Worm (Caenorhabditis elegans) whole organism, mixed stage, embryonic: ENCODE results near the gene cht-3.

Source experiments
- M03D4.4 ChIP-seq: sonication (generic microtip); optimal IDR thresholded peaks from 2 replicates; lab custom pipeline; 2017; ENCODE audit warnings: mild to moderate bottlenecking, missing genetic modification characterization, missing compliant biosample characterization
- bed-3 ChIP-seq: fragments of 200-800 bp; sonication (Bioruptor generic); optimal IDR thresholded peaks from 3 replicates; lab custom pipeline; 2018; ENCODE audit warnings: mild to moderate bottlenecking, missing genetic modification characterization, moderate library complexity, missing compliant biosample characterization
- ceh-43 ChIP-seq: fragments of 200-800 bp; sonication (Bioruptor generic); optimal IDR thresholded peaks from 2 replicates; lab custom pipeline; 2018; ENCODE audit warnings: mild to moderate bottlenecking, missing genetic modification characterization, moderate library complexity, missing compliant biosample characterization
- ceh-83 ChIP-seq: fragments of 200-800 bp; sonication (Bioruptor generic); optimal IDR thresholded peaks from 2 replicates; lab custom pipeline; 2018; ENCODE audit warnings: mild to moderate bottlenecking, missing genetic modification characterization, missing compliant biosample characterization
- ces-1 ChIP-seq: fragments of 150-350 bp; optimal IDR thresholded peaks from 2 replicates; lab custom pipeline; 2014; ENCODE audit warnings: missing biosample characterization, missing genetic modification reagents, missing genetic modification characterization
- cnd-1 ChIP-seq: fragments of 200-800 bp; sonication (Bioruptor generic); optimal IDR thresholded peaks from 2 replicates; lab custom pipeline; 2018; ENCODE audit warnings: mild to moderate bottlenecking, missing genetic modification characterization, missing compliant biosample characterization
- drap-1 ChIP-seq: fragments of 200-800 bp; sonication (Bioruptor generic); optimal IDR thresholded peaks from 3 replicates; lab custom pipeline; 2018; ENCODE audit warnings: mild to moderate bottlenecking, missing genetic modification characterization, missing compliant biosample characterization
- elt-1 ChIP-seq: sonication (generic microtip); optimal IDR thresholded peaks from 2 replicates; lab custom pipeline; 2017; ENCODE audit warnings: missing genetic modification characterization, mild to moderate bottlenecking, missing compliant biosample characterization, antibody characterized with exemption, moderate library complexity, borderline replicate concordance; ENCODE audit not compliant: insufficient read depth
- ham-2 ChIP-seq: fragments of 200-800 bp; sonication (Bioruptor generic); optimal IDR thresholded peaks from 2 replicates; lab custom pipeline; 2018; ENCODE audit warnings: mild to moderate bottlenecking, missing genetic modification characterization, missing compliant biosample characterization
- hlh-1 ChIP-seq: fragments of 150-350 bp; optimal IDR thresholded peaks from 2 replicates; lab custom pipeline; 2014; ENCODE audit warnings: missing biosample characterization, missing genetic modification reagents, missing genetic modification characterization
- lin-13 ChIP-seq: fragments of 150-350 bp; optimal IDR thresholded peaks from 2 replicates; lab custom pipeline; 2014; ENCODE audit warnings: missing biosample characterization, missing genetic modification characterization
- lin-32 ChIP-seq: fragments of 200-800 bp; sonication (Bioruptor generic); optimal IDR thresholded peaks from 2 replicates; lab custom pipeline; 2018; ENCODE audit warnings: mild to moderate bottlenecking, missing genetic modification characterization, missing compliant biosample characterization
- lsy-2 ChIP-seq: fragments of 150-350 bp; optimal IDR thresholded peaks from 2 replicates; lab custom pipeline; 2014; ENCODE audit warnings: missing biosample characterization, missing genetic modification characterization
- mab-5 ChIP-seq: fragments of 150-350 bp; optimal IDR thresholded peaks from 2 replicates; lab custom pipeline; 2014; ENCODE audit warnings: missing biosample characterization, missing genetic modification characterization
- mep-1 ChIP-seq: fragments of 150-350 bp; optimal IDR thresholded peaks from 2 replicates; lab custom pipeline; 2017; ENCODE audit warnings: missing biosample characterization, missing genetic modification reagents, missing genetic modification characterization, inconsistent platforms
- mls-2 ChIP-seq: sonication (generic microtip); optimal IDR thresholded peaks from 2 replicates; lab custom pipeline; 2016; ENCODE audit warnings: mild to moderate bottlenecking, missing genetic modification characterization, moderate library complexity, missing compliant biosample characterization
- nhr-12 ChIP-seq: fragments of 150-350 bp; optimal IDR thresholded peaks from 2 replicates; lab custom pipeline; 2014; ENCODE audit warnings: missing biosample characterization, missing genetic modification characterization
- nhr-2 ChIP-seq: fragments of 150-350 bp; optimal IDR thresholded peaks from 2 replicates; lab custom pipeline; 2014; ENCODE audit warnings: missing biosample characterization, missing genetic modification characterization
- nhr-237 ChIP-seq: fragments of 150-350 bp; optimal IDR thresholded peaks from 2 replicates; lab custom pipeline; 2014; ENCODE audit warnings: missing biosample characterization, missing genetic modification characterization
- nhr-28 ChIP-seq: fragments of 150-350 bp; optimal IDR thresholded peaks from 2 replicates; lab custom pipeline; 2014; ENCODE audit warnings: missing biosample characterization, missing genetic modification characterization
- nhr-76 ChIP-seq: sonication (generic microtip); optimal IDR thresholded peaks from 2 replicates; lab custom pipeline; 2017; ENCODE audit warnings: missing biosample characterization, missing genetic modification characterization
- pha-4 ChIP-seq: fragments of 150-350 bp; optimal IDR thresholded peaks from 2 replicates; lab custom pipeline; 2018; ENCODE audit warnings: missing biosample characterization, missing genetic modification reagents, missing genetic modification characterization
- sem-2 ChIP-seq: fragments of 200-800 bp; sonication (Bioruptor generic); optimal IDR thresholded peaks from 2 replicates; lab custom pipeline; 2018; ENCODE audit warnings: mild to moderate bottlenecking, missing genetic modification characterization, missing compliant biosample characterization
- snpc-4 ChIP-seq: fragments of 150-350 bp; optimal IDR thresholded peaks from 2 replicates; lab custom pipeline; 2014; ENCODE audit warnings: missing biosample characterization, missing genetic modification characterization
- sptf-1 ChIP-seq: sonication (generic microtip); optimal IDR thresholded peaks from 2 replicates; lab custom pipeline; 2017; ENCODE audit warnings: mild to moderate bottlenecking, missing genetic modification characterization, moderate library complexity, missing compliant biosample characterization
- tbx-8 ChIP-seq: fragments of 200-800 bp; sonication (Bioruptor generic); optimal IDR thresholded peaks from 2 replicates; lab custom pipeline; 2018; ENCODE audit warnings: mild to moderate bottlenecking, missing genetic modification characterization, moderate library complexity, missing compliant biosample characterization
- unc-120 ChIP-seq: sonication (generic microtip); optimal IDR thresholded peaks from 2 replicates; lab custom pipeline; 2017; ENCODE audit warnings: missing genetic modification characterization, missing compliant biosample characterization; ENCODE audit not compliant: poor library complexity, severe bottlenecking
- unc-39 ChIP-seq: fragments of 150-350 bp; optimal IDR thresholded peaks from 2 replicates; lab custom pipeline; 2014; ENCODE audit warnings: missing biosample characterization, missing genetic modification characterization
- unc-62 ChIP-seq: fragments of 150-350 bp; optimal IDR thresholded peaks from 2 replicates; lab custom pipeline; 2014; ENCODE audit warnings: missing biosample characterization, missing genetic modification reagents, missing genetic modification characterization
- zip-8 ChIP-seq: fragments of 150-350 bp; optimal IDR thresholded peaks from 2 replicates; lab custom pipeline; 2014; ENCODE audit warnings: missing biosample characterization, missing genetic modification characterization
- ztf-11 ChIP-seq: fragments of 150-350 bp; optimal IDR thresholded peaks from 2 replicates; lab custom pipeline; 2014; ENCODE audit warnings: missing biosample characterization, missing genetic modification characterization

Gene cht-3

DNA sequence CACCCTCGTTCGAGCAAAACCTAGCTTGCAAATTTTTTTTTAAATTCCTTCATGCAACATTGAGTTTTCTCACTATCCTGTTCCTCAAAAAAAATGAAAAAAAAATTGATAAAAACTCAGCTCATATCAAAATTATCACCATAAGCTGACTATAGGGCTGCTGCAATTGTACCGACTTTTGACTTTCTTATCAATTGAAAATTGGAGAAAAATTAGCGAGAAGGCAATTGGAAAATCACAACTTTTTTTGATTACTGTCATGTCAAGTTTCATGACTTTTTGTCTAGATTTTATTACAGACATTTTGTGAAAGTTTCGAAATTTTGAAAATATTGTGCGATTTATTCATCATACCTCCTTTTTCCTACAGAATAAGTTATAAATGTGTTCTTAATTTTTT, 22.4 kb downstream of the cht-3 start:
- TF ChIP-seq drap-1 (GFP tag; lab: Kevin White, UChicago) (no peak), nhr-28 (no peak), lin-13 (tag; lab: Kevin White, UChicago) (no peak), ceh-43 (GFP tag; lab: Kevin White, UChicago) (no peak), nhr-2 (tag; lab: Kevin White, UChicago) (no peak), snpc-4 (tag; lab: Kevin White, UChicago) (no peak), nhr-76 (tag; lab: Kevin White, UChicago) (no peak), zip-8 (no peak), ztf-11 (no peak), M03D4.4 (no peak), nhr-12 (tag; lab: Kevin White, UChicago) (no peak), ces-1 (GFP tag; lab: Kevin White, UChicago) (no peak), tbx-8 (GFP tag; lab: Kevin White, UChicago) (no peak), unc-120 (tag; lab: Kevin White, UChicago) (no peak), mep-1 (no peak), pha-4 (tag; lab: Kevin White, UChicago) (no peak)

DNA sequence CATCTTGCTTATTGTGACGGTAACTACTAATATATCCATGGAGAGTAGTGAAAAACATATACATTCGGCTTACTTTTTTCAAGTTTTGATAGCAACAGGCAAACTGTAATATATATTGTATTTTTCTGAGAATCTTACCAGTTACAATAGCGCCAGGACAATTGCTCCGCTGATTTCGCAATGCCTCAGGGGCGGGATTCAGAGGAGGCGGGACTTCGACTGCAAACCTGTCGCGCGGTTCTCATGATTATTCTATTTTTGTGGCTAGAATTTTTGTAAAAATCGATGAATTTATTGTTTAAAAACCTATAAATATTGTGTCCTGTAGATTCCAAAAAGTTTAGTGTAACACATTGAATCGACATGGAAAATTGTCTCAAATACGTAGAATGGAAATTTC, 27.6 kb downstream of the cht-3 start:
- TF ChIP-seq snpc-4 (tag; lab: Kevin White, UChicago) (no peak), ztf-11 (no peak), hlh-1 (tag; lab: Kevin White, UChicago) (no peak)
- TF ChIP-seq, all 35 proteins: peak for 0

DNA sequence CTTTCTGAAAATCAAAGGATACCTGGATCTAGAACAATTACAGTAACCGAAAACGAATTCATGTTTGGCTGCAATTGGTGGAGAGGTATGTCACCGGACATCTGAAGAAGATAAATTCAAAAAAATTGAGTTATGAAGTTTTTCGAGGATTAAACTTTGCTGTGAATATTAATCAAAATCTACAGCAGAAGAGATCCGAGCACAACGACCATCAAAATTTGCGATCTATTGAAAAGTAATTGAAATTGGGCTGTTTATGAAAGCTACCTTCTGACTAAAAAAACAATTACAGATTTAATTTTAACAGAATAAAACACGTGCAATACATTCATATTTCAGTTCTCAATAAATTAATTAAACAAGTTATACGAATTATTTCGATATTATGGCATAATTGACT, 29.0 kb downstream of the cht-3 start, which contains the start of gene C06G3.8:
Gene C06G3.8 (minus strand): TSS at position 101 of the 400 bp plus-strand sequence.
- TF ChIP-seq drap-1 (GFP tag; lab: Kevin White, UChicago): no peak
- TF ChIP-seq elt-1 (tag; lab: Kevin White, UChicago): no peak
- no peak for TF ChIP-seq nhr-237
- TF ChIP-seq ceh-43 (GFP tag; lab: Kevin White, UChicago): no peak
- TF ChIP-seq nhr-2 (tag; lab: Kevin White, UChicago): no peak
- TF ChIP-seq ceh-83 (GFP tag; lab: Kevin White, UChicago): no peak
- no peak for TF ChIP-seq ham-2 (GFP tag; lab: Kevin White, UChicago)
- TF ChIP-seq lin-13 (tag; lab: Kevin White, UChicago): no peak
- TF ChIP-seq sptf-1 (tag; lab: Kevin White, UChicago): no peak
- no peak for TF ChIP-seq ces-1 (GFP tag; lab: Kevin White, UChicago)
- TF ChIP-seq ztf-11: no peak
- TF ChIP-seq unc-39: no peak
- no peak for TF ChIP-seq hlh-1 (tag; lab: Kevin White, UChicago)
- TF ChIP-seq, all 35 proteins: peak for 0

DNA sequence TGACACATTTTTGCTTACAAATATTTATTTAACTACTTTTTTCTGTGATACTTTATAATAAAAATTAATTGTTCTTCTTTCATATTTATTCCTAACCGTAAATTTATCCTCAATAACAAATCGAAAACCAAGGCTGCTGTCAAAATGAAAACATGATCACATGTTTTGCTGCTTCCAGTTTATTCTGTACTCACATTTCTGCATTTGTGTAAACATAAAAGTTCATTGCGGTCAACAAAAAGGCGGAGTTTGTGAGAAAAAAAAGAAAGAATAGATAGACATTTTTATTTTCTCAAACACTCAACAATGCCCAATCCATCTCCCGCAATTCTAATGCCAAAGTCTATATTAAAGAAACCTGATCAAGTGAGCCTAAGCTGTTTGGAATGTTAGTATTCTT, 32.4 kb downstream of the cht-3 start, which contains the start of gene C06G3.3:
Gene C06G3.3 (plus strand): TSS at position 301 of the 400 bp plus-strand sequence.
- TF ChIP-seq nhr-2 (tag; lab: Kevin White, UChicago): no peak
- no peak for TF ChIP-seq ceh-43 (GFP tag; lab: Kevin White, UChicago)
- TF ChIP-seq unc-62 (GFP tag; lab: Kevin White, UChicago): no peak
- no peak for TF ChIP-seq nhr-76 (tag; lab: Kevin White, UChicago)
- no peak for TF ChIP-seq sem-2 (GFP tag; lab: Kevin White, UChicago)
- TF ChIP-seq mls-2 (tag; lab: Kevin White, UChicago): no peak
- TF ChIP-seq unc-39: no peak
- no peak for TF ChIP-seq mep-1
- TF ChIP-seq mab-5 (tag; lab: Kevin White, UChicago): no peak
- no peak for TF ChIP-seq nhr-28
- no peak for TF ChIP-seq sptf-1 (tag; lab: Kevin White, UChicago)
- no peak for TF ChIP-seq nhr-237
- TF ChIP-seq lin-32 (GFP tag; lab: Kevin White, UChicago): no peak
- no peak for TF ChIP-seq unc-120 (tag; lab: Kevin White, UChicago)
- no peak for TF ChIP-seq lsy-2 (tag; lab: Kevin White, UChicago)
- TF ChIP-seq, all 35 proteins: peak for 0

DNA sequence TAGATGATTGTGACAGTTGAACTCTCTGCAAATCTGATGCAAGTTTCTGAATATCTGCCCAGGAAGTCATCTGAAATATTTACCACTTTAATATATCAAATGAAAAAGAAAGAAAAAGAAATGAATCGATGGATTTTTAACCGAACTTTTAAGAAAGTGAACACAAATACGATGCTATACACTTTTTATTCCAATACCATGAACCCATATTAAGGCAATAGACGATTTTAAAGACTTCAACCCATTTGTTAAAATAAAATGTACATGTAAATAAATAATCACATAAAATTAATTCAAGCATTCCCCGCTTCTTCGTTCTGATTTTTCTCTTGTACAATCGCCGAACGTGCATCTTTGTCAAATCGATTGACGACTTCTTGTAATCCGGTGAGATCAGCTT, 33.4 kb downstream of the cht-3 start, which contains the start of gene ufl-1:
Gene ufl-1 (minus strand): TSS at position 70 of the 400 bp plus-strand sequence.
- no peak for TF ChIP-seq nhr-76 (tag; lab: Kevin White, UChicago)
- no peak for TF ChIP-seq mls-2 (tag; lab: Kevin White, UChicago)
- no peak for TF ChIP-seq M03D4.4
- no peak for TF ChIP-seq tbx-8 (GFP tag; lab: Kevin White, UChicago)
- no peak for TF ChIP-seq nhr-12 (tag; lab: Kevin White, UChicago)
- no peak for TF ChIP-seq lin-32 (GFP tag; lab: Kevin White, UChicago)
- no peak for TF ChIP-seq ztf-11
- TF ChIP-seq bed-3 (GFP tag; lab: Kevin White, UChicago): no peak
- no peak for TF ChIP-seq lin-13 (tag; lab: Kevin White, UChicago)
- no peak for TF ChIP-seq mab-5 (tag; lab: Kevin White, UChicago)
- no peak for TF ChIP-seq unc-62 (GFP tag; lab: Kevin White, UChicago)
- no peak for TF ChIP-seq pha-4 (tag; lab: Kevin White, UChicago)
- no peak for TF ChIP-seq hlh-1 (tag; lab: Kevin White, UChicago)
- no peak for TF ChIP-seq cnd-1
- no peak for TF ChIP-seq elt-1 (tag; lab: Kevin White, UChicago)
- TF ChIP-seq sem-2 (GFP tag; lab: Kevin White, UChicago): no peak
- TF ChIP-seq, all 35 proteins: peak for 0
